Worm (Caenorhabditis elegans) whole organism, L3 larva: Measurements from ENCODE around the gene sas-7.

Experiments
- egl-27 ChIP-seq: sonication (generic microtip); optimal IDR thresholded peaks from 4 replicates; lab custom pipeline; 2017; ENCODE audit warnings: missing biosample characterization, missing genetic modification reagents, missing genetic modification characterization
- elt-1 ChIP-seq: fragments of 150-350 bp; optimal IDR thresholded peaks from 2 replicates; lab custom pipeline; 2014; ENCODE audit warnings: missing biosample characterization, missing genetic modification characterization
- mdl-1 ChIP-seq: fragments of 150-350 bp; optimal IDR thresholded peaks from 2 replicates; lab custom pipeline; 2014; ENCODE audit warnings: missing biosample characterization, missing genetic modification characterization
- pqm-1 ChIP-seq: fragments of 150-350 bp; optimal IDR thresholded peaks from 2 replicates; lab custom pipeline; 2017; ENCODE audit warnings: missing biosample characterization, missing genetic modification characterization, inconsistent platforms
- ztf-4 ChIP-seq: fragments of 150-350 bp; optimal IDR thresholded peaks from 2 replicates; lab custom pipeline; 2014; ENCODE audit warnings: missing biosample characterization, missing genetic modification characterization

ce11 chrIII:10337508-10338166 is 16.8 kb downstream of the sas-7 start, which contains the start of gene ttr-15:
- TF ChIP-seq pqm-1 (tag; lab: Kevin White, UChicago) (no peak), elt-1 (tag; lab: Kevin White, UChicago) (peak; percentile 43), egl-27 (tag; lab: Kevin White, UChicago) (no peak), ztf-4 (tag; lab: Kevin White, UChicago) (no peak), mdl-1 (tag; lab: Kevin White, UChicago) (no peak)
